Fruit fly (Drosophila melanogaster): ENCODE data around the gene CG32500.

Gene CG32500

dm6 chrX:21631452-21631851 is 7.9 kb upstream of the CG32500 start (continued):
- TF ChIP-seq chn (GFP tag; optimal IDR thresholded peaks at IDR 0.05) (peak; percentile 73), CG2116 (GFP tag; optimal IDR thresholded peaks at IDR 0.05) (peak; percentile 32), nerfin-2 (GFP tag; IDR thresholded peaks at IDR 0.05; ENCODE audit: partially characterized antibody) (no peak), Hr3 (GFP tag; optimal IDR thresholded peaks at IDR 0.05) (peak; percentile 63), CG17385 (GFP tag; optimal IDR thresholded peaks at IDR 0.05) (peak; percentile 71), CG12155 (GFP tag; optimal IDR thresholded peaks at IDR 0.05) (peak; percentile 15), Mrtf (GFP tag; IDR thresholded peaks at IDR 0.05) (no peak), Antp (GFP tag; optimal IDR thresholded peaks at IDR 0.05) (peak; percentile 49), CG16863 (GFP tag; optimal IDR thresholded peaks at IDR 0.05) (peak; percentile 67), nerfin-1 (tag; optimal IDR thresholded peaks at IDR 0.05) (peak; percentile 76), tx (GFP tag; optimal IDR thresholded peaks at IDR 0.05) (peak; percentile 48), CkIIα-i1 (GFP tag; IDR thresholded peaks at IDR 0.05) (no peak), Sin3A (optimal IDR thresholded peaks at IDR 0.05) (no peak), ATbp (GFP tag; optimal IDR thresholded peaks at IDR 0.05) (peak; percentile 68), CG3163 (GFP tag; optimal IDR thresholded peaks at IDR 0.05) (peak; percentile 44), CG9817 (tag; optimal IDR thresholded peaks at IDR 0.05) (peak; percentile 56), Bgb (GFP tag; IDR thresholded peaks at IDR 0.05; ENCODE audit: partially characterized antibody) (no peak), Lpt (GFP tag; optimal IDR thresholded peaks at IDR 0.05) (no peak), CG10654 (GFP tag; optimal IDR thresholded peaks at IDR 0.05) (peak; percentile 59), HLH3B (GFP tag; IDR thresholded peaks at IDR 0.05) (peak; percentile 68), nau (GFP tag; optimal IDR thresholded peaks at IDR 0.05) (peak; percentile 54), bsh (GFP tag; optimal IDR thresholded peaks at IDR 0.05) (peak; percentile 42 to 87), CG11085 (GFP tag; IDR thresholded peaks at IDR 0.05) (no peak), Dll (GFP tag; IDR thresholded peaks at IDR 0.05; ENCODE audit: partially characterized antibody) (no peak), HLH4C (GFP tag; IDR thresholded peaks at IDR 0.05; ENCODE audit: partially characterized antibody) (no peak), CG3065 (GFP tag; optimal IDR thresholded peaks at IDR 0.05) (no peak), CG2199 (GFP tag; IDR thresholded peaks at IDR 0.05) (0 out of 3 replicates have a peak, but pooled peaks have one; percentile 58), tgo (GFP tag; IDR thresholded peaks at IDR 0.05) (peak; percentile 47; the same call in 1 of the 3 replicates), HmgZ (tag; optimal IDR thresholded peaks at IDR 0.05) (peak; percentile 47), mirr (GFP tag; optimal IDR thresholded peaks at IDR 0.05) (no peak), usp (GFP tag; optimal IDR thresholded peaks at IDR 0.05) (no peak), dati (GFP tag; IDR thresholded peaks at IDR 0.05) (no peak), pho (GFP tag; optimal IDR thresholded peaks at IDR 0.05) (peak; percentile 41), sug (tag; optimal IDR thresholded peaks at IDR 0.05) (peak; percentile 48), CG6683 (GFP tag; optimal IDR thresholded peaks at IDR 0.05) (peak; percentile 23), dan (GFP tag; IDR thresholded peaks at IDR 0.05) (no peak), pnt (GFP tag; optimal IDR thresholded peaks at IDR 0.05) (peak; percentile 67), run (tag; optimal IDR thresholded peaks at IDR 0.05) (no peak), Usf (GFP tag; optimal IDR thresholded peaks at IDR 0.05) (no peak), pita (GFP tag; optimal IDR thresholded peaks at IDR 0.05) (no peak), CG5180 (GFP tag; optimal IDR thresholded peaks at IDR 0.05) (peak; percentile 41), Ptx1 (GFP tag; IDR thresholded peaks at IDR 0.05) (peak; percentile 48), dimm (GFP tag; IDR thresholded peaks at IDR 0.05) (no peak), CG4854 (GFP tag; optimal IDR thresholded peaks at IDR 0.05) (peak; percentile 40), CG12236 (GFP tag; optimal IDR thresholded peaks at IDR 0.05) (peak; percentile 45), CG11504 (tag; optimal IDR thresholded peaks at IDR 0.05) (peak; percentile 79), dmrt99B (tag; optimal IDR thresholded peaks at IDR 0.05) (peak; percentile 77), ssp (GFP tag; IDR thresholded peaks at IDR 0.05) (no peak; the same call in 1 of the 2 replicates), CG3838 (GFP tag; optimal IDR thresholded peaks at IDR 0.05) (peak; percentile 29), CG15073 (GFP tag; optimal IDR thresholded peaks at IDR 0.05) (no peak), CG4730 (GFP tag; IDR thresholded peaks at IDR 0.05) (no peak), CG17802 (tag; optimal IDR thresholded peaks at IDR 0.05) (peak; percentile 32)

All from whole organism, embryonic.